Fruit fly (Drosophila melanogaster) whole organism: ENCODE measurements around the gene Afti.

Source experiments
- CG8478 ChIP-seq: fragments of >200 bp; optimal IDR thresholded peaks from 2 replicates; lab custom pipeline; 2018; ENCODE audit warnings: inconsistent platforms
- Dll ChIP-seq: fragments of >200 bp; optimal IDR thresholded peaks from 2 replicates; lab custom pipeline; 2017
- EcR ChIP-seq, 2 experiments: fragments of >200 bp; optimal IDR thresholded peaks; 2 replicates each; lab custom pipeline; 2017; ENCODE audit warnings: missing biosample characterization in 2 of 2, missing genetic modification characterization in 2 of 2, missing genetic modification reagents in 2 of 2
- pan ChIP-seq: fragments of >200 bp; optimal IDR thresholded peaks from 2 replicates; lab custom pipeline; 2017
- psq ChIP-seq: fragments of >200 bp; optimal IDR thresholded peaks from 2 replicates; lab custom pipeline; 2017
- usp ChIP-seq: fragments of >200 bp; optimal IDR thresholded peaks from 2 replicates; lab custom pipeline; 2017; ENCODE audit warnings: missing biosample characterization, missing genetic modification characterization, mixed read lengths

Afti gene

DNA sequence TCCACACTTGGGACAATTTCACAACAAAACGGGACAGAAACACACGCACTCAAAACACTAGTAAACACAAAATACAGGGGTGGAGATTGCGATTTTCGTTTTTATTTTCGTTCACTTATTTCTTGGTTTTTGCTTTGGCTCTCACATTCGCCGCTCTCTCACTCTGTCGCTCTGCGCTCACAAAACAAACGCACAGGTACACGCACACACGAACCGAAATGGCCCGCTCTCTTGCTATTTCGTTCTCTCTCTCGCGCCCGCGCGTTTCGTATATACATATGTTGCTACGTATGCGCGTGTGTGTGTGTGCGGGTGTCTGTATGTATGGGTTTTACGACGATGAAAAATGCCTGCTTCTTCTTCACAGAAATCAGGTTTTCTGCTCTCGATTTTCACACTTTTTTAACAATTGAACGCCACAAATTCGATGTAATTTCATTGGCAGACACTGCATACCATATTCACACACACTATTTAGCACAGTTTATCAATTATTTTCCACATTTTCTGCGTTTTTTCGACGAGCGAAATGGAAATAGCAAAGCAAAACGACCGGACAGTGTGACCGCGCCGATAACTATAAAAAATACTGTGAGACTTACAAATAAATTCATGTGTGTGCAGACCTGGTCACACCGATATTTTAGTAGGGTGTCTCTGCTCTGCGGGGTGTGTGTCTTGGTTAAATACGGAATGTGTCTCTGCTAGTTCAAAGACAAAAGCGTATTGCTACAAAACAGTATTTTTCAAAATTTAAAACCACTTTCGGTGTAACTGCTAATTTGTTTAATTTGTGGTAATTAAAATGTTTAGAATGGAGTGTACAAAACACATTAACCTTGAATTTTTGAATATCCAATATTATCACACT, 39.9 kb downstream of the Afti start, which contains the start of gene trx:
trx (minus strand) TSS at position 584 of the 871 bp plus-strand sequence.
- TF ChIP-seq usp (GFP tag; lab: Kevin White, UChicago) (no peak), EcR (GFP tag; optimal IDR thresholded peaks at IDR 0.05; lab: Kevin White, UChicago) (no peak), Dll (lab: Kevin White, UChicago) (no peak), pan (lab: Kevin White, UChicago) (no peak), psq (lab: Kevin White, UChicago) (no peak), CG8478 (no peak)

DNA sequence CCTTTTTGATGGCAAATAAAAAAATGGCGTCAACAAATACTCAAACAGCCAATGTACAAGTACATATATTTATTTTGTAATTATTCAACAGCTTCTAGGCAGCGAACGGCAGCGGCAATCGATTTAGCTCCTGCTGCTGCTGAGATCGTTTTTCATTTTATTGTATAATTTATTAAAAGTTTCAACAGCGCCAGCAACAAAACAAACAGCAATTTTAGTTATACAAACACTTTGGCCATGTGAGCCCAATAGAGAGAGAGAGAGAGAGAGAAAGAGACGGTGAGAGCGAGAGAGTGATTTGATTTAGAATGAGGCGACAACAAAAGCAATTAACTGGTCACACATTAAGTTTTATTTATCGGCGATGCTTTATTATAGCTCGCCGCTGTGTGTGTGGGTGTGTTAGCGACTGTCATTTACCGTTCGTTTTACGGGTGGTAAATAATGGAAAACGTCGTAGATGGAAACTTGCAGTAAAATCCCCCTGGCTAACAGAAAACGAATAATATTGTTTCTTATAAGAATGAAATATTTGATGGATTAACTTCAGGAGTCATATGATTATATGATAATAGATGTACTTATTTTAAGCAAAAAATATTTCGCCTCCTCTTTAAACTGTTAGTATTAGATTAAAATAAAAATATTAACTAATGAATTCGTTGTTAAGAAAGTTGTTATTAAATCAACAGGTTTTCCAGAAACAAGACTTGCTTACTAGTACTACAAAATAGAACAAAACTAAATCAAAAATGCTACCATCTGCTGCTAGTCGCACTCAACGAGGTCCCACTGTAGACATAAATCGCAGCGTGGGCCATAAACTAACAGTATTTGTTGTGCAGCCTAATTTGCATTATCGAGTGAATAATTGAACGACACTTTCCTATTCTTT, 41.2 kb downstream of the Afti start:
- TF ChIP-seq CG8478 (no peak), Dll (lab: Kevin White, UChicago) (no peak), psq (lab: Kevin White, UChicago) (no peak), pan (lab: Kevin White, UChicago) (no peak), usp (GFP tag; lab: Kevin White, UChicago) (no peak), EcR (GFP tag; optimal IDR thresholded peaks at IDR 0.05; lab: Kevin White, UChicago) (no peak)

DNA sequence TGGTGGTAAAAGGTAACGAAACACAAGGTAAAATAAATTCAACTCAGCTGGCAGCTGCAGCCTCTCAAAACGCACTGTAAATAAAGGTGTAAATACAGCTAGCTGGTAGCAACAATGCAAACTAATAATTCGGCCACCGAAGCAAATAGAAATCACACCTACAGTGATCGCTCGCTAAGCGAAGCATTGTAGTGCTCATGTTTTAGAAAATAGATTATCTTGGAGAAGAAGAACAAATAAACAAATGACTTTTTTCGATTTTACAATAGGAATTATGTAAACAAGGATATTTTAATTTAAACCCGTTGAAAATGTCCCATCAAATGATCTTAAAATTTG, 42.1 kb downstream of the Afti start:
- no peak for TF ChIP-seq CG8478
- no peak for TF ChIP-seq psq (lab: Kevin White, UChicago)
- TF ChIP-seq EcR (GFP tag; optimal IDR thresholded peaks at IDR 0.05; lab: Kevin White, UChicago): no peak
- no peak for TF ChIP-seq Dll (lab: Kevin White, UChicago)
- TF ChIP-seq usp (GFP tag; lab: Kevin White, UChicago): no peak
- TF ChIP-seq pan (lab: Kevin White, UChicago): no peak

DNA sequence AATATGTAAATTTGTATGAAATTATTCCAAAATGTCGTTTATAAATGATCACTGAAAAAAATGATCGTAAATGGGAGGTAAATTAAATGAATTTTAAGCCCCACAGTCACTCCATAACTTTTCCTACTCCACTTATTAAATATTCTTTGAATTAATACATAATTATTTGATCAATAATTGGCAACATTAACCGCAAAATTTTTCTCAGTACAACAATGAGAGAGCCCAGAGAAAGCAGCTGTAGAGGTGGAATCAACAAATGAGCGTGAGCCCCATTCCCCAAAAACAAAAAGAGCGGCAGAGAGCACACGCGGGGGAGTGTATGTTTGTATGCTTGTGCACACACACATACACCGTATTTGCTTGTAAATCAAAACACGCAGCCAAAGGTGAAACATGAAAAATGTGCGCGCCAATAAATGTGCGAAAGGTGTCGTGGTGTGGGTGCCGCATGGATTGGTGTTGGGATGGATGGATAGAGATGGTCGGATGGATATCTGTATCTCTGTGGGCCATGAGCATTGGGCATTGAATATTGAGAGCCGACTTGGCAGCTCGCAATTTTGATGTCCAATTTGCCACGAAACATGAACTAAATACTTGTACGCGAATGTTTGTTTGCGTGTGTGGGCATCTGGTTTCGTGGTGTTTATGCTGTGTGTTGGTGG, 42.6 kb downstream of the Afti start:
- TF ChIP-seq EcR (GFP tag; optimal IDR thresholded peaks at IDR 0.05; lab: Kevin White, UChicago) (no peak), Dll (lab: Kevin White, UChicago) (peak; percentile 92)

DNA sequence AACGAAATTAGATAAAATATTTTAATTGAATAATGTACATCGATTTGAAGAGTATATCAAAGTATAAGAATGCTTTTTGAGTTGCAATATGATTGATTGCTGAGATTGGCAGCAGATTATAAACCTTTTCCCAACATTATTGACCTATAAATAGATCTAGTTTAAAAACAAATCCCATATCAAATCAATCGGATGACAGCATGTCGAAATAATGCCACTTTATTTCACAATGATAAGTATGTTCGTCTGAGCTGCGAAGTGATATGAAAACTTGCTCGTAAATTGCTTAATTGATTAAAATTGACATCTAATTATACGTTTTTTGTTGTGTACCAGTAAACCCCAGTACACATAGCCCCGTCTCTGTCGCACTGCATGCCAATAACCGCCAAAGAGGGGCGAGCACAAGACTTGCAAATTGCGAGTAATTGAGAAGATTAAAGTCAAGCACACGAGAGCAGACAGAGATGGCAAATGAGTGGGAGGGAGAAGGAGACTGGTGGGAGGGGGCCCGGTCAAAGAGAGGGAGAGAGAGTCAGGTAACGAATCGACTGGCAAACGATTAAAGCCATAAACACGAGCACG, 43.4 kb downstream of the Afti start:
- TF ChIP-seq usp (GFP tag; lab: Kevin White, UChicago): no peak
- peak; percentile 27 for TF ChIP-seq Dll (lab: Kevin White, UChicago)

DNA sequence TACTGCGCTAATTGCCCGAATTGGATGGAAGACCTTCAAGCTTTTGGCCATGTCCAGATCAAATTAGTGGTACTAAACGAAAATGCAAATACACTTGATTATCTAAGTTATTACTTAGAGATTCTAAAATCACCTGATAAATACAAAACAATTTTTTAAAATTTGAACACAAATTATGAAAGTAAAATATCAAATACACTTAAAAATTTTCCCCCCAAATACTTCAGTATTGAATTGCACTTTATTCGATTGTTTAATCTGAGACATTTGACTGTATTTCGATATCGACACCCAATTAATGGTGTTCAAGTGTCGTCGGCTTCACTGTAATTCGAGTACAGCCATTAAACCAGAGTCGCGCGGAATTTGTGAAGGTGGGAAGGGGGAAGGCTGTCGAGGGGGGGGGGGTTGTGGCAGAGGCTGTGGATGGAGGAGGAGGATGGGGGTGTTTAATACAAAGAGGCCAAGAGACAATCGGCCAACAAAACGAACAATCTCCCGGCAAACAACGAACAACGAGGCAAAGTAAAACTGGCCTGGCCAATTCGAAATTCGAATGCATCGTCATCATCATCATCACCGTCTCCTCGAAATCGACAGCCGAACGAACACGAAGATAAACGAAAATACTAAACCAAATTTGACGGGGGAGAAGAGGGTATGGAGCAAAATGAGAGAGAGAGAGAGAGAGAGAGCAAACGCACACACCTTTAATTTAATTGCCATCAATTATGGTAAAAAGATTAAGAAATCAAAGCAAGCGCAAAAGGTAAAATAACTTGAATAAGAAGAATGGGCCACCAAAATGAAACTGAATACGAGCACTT, 44.1 kb downstream of the Afti start:
- no peak for TF ChIP-seq CG8478
- no peak for TF ChIP-seq psq (lab: Kevin White, UChicago)
- TF ChIP-seq pan (lab: Kevin White, UChicago): no peak
- TF ChIP-seq EcR (GFP tag; optimal IDR thresholded peaks at IDR 0.05; lab: Kevin White, UChicago): no peak
- TF ChIP-seq Dll (lab: Kevin White, UChicago): no peak
- TF ChIP-seq usp (GFP tag; lab: Kevin White, UChicago): no peak

DNA sequence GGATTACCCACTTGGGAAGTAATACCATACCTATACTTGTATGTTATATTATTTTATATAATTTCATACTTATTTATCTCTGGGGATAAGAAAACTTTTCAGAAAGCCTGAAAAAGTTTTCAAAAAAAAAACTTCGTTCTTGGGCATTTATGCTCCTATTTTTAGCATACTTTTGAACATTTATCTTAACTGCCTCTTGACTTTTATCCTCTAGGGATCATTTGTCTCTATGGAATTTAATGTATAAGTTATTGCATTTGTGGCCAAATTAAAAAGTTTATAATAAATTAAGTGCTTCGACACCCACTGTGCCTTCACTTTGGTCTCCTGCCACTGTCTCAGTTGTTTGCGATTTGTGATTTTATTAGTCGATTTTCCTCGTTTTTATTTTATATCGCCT, 46.2 kb downstream of the Afti start:
- no peak for TF ChIP-seq psq (lab: Kevin White, UChicago)
- TF ChIP-seq pan (lab: Kevin White, UChicago): no peak
- no peak for TF ChIP-seq EcR (GFP tag; optimal IDR thresholded peaks at IDR 0.05; lab: Kevin White, UChicago)
- TF ChIP-seq usp (GFP tag; lab: Kevin White, UChicago): no peak

DNA sequence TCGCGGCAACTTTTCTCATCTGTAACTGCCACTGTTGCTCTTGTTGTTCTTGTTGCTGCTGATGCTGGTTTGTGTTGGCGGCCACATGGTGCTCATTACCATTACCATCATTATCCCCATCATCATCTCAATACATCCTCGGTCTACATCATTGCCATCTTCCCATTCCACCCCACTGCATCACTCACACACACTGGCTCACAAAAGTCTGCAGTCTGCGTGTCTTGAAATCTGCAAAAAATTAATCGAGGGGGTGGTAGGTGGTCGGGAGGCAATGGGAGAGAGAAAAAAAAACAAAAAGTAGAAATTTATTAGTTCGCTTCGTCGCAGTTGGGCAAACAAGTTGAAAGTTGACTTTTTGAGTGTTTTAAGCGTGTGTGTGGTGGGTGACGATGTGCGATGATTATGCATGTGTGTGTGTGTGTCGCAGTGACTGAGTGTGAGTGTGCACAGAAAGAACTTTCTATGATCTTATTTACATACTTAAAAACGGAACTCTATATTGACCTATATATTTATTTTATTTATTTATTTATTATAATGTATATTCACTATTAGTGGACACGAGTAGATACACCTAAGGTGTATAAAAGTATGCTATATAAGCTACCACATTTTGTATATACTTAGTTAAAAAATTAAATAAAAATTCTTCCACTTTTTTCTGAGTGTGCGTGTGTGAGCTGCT, 47.0 kb downstream of the Afti start:
- TF ChIP-seq pan (lab: Kevin White, UChicago) (no peak), CG8478 (no peak), psq (lab: Kevin White, UChicago) (no peak), usp (GFP tag; lab: Kevin White, UChicago) (no peak), Dll (lab: Kevin White, UChicago) (no peak), EcR (GFP tag; optimal IDR thresholded peaks at IDR 0.05; lab: Kevin White, UChicago) (no peak)

DNA sequence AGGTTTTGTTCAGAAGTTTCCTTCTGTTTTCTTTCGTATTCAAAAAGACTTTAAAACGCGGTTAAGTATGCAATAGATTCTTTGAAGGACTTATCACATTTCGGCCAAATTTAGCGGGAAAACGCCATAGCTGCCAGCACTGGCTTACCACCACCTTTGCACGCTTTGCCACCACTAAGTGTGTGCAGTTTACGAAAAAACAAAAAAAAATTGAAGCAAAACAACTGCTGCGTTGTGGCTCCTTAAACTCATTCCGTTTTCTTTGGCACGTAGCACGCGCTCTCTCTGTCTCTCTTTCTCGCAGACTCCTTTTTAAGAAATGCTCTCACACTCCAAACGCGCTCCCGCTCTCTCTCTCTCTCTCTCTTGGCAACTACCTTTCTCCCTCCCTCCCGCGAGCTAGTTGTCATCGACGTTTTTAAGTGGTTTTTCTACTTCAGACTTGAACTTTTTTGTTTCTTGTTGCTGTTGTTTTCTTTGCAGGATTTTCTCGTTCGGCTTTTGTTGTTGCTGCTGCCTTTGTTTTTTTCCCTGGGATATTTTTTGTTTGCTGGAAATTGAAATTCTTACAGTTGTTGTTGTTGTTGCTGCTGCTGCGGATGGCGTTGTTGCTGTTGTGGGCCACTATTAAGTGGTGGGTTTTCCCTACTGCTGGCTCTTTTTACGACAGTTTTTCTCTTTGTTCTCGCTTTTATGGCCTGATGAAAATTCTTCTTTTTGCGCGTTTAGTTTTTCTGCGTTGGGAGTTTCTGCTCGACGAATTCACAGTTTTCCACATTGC, 47.8 kb downstream of the Afti start:
- TF ChIP-seq EcR (GFP tag; optimal IDR thresholded peaks at IDR 0.05; lab: Kevin White, UChicago) (no peak), CG8478 (no peak), usp (GFP tag; lab: Kevin White, UChicago) (no peak), pan (lab: Kevin White, UChicago) (no peak), psq (lab: Kevin White, UChicago) (no peak), Dll (lab: Kevin White, UChicago) (peak; percentile 67)
